Fruit fly (Drosophila melanogaster): Measurements from ENCODE around the gene NimC4.

The NimC4 gene

dm6 chr2L:14022130-14022735 is 25.1 kb upstream of the NimC4 start (continued):
- TF ChIP-seq Blimp-1 (GFP tag; optimal IDR thresholded peaks at IDR 0.05) (peak; percentile 5), CG8319 (GFP tag; optimal IDR thresholded peaks at IDR 0.05) (peak; percentile 2), CG32006 (GFP tag; optimal IDR thresholded peaks at IDR 0.05) (peak; percentile 95), Eip75B (GFP tag; optimal IDR thresholded peaks at IDR 0.05) (peak; percentile 56), Hr38 (GFP tag; optimal IDR thresholded peaks at IDR 0.05) (no peak), dsx (GFP tag; optimal IDR thresholded peaks at IDR 0.05; ENCODE audit: poor library complexity, severe bottlenecking) (peak; percentile 90), Sox14 (GFP tag; optimal IDR thresholded peaks at IDR 0.05) (peak; percentile 62), CG6808 (GFP tag; optimal IDR thresholded peaks at IDR 0.05) (peak; percentile 70), CG6792 (GFP tag; optimal IDR thresholded peaks at IDR 0.05) (peak; percentile 45), CG4318 (GFP tag; optimal IDR thresholded peaks at IDR 0.05) (peak; percentile 89), Hr4 (GFP tag; optimal IDR thresholded peaks at IDR 0.05) (peak; percentile 60), fd59A (GFP tag; optimal IDR thresholded peaks at IDR 0.05) (peak; percentile 63), Gug (GFP tag; IDR thresholded peaks at IDR 0.05) (peak; percentile 95), Sox102F (GFP tag; optimal IDR thresholded peaks at IDR 0.05) (peak; percentile 60), CG31627 (GFP tag; optimal IDR thresholded peaks at IDR 0.05) (peak; percentile 73), Sox15 (GFP tag; optimal IDR thresholded peaks at IDR 0.05) (no peak), ss (GFP tag; optimal IDR thresholded peaks at IDR 0.05) (peak; percentile 60 to 78), eg (GFP tag; IDR thresholded peaks at IDR 0.05) (peak; percentile 96), topi (GFP tag; optimal IDR thresholded peaks at IDR 0.05) (peak; percentile 31), cyc (GFP tag; optimal IDR thresholded peaks at IDR 0.05) (peak; percentile 55), CG3919 (GFP tag; optimal IDR thresholded peaks at IDR 0.05) (peak; percentile 77), Ets96B (tag; optimal IDR thresholded peaks at IDR 0.05) (peak; percentile 92), CG11762 (GFP tag; optimal IDR thresholded peaks at IDR 0.05; ENCODE audit: insufficient read depth) (peak; percentile 69), CG11294 (GFP tag; IDR thresholded peaks at IDR 0.05) (peak; percentile 93), CG10631 (GFP tag; optimal IDR thresholded peaks at IDR 0.05) (peak; percentile 93)

- no peak for TF ChIP-seq CG34406 (GFP tag; optimal IDR thresholded peaks at IDR 0.05)
- peak; percentile 17 for TF ChIP-seq achi (GFP tag; optimal IDR thresholded peaks at IDR 0.05)
- TF ChIP-seq eg (GFP tag; IDR thresholded peaks at IDR 0.05) = peak; percentile 3; the same call in 2 of the 3 replicates
- TF ChIP-seq CG4318 (GFP tag; optimal IDR thresholded peaks at IDR 0.05) = peak; percentile 60
- no peak for TF ChIP-seq CG6854 (GFP tag; optimal IDR thresholded peaks at IDR 0.05)
- TF ChIP-seq CG32006 (GFP tag; optimal IDR thresholded peaks at IDR 0.05) = peak; percentile 70
- TF ChIP-seq pdm3 (GFP tag; optimal IDR thresholded peaks at IDR 0.05) = peak; percentile 26
- peak; percentile 89 for TF ChIP-seq Eip78C (GFP tag)
- no peak for TF ChIP-seq CG8319 (GFP tag; optimal IDR thresholded peaks at IDR 0.05)
- TF ChIP-seq CG3032 (tag; optimal IDR thresholded peaks at IDR 0.05) = peak; percentile 47
- TF ChIP-seq Hr4 (GFP tag; optimal IDR thresholded peaks at IDR 0.05) = peak; percentile 57
- peak; percentile 35 for TF ChIP-seq OdsH (GFP tag; optimal IDR thresholded peaks at IDR 0.05)
- peak; percentile 34 for TF ChIP-seq Gug (GFP tag; IDR thresholded peaks at IDR 0.05)
- peak; percentile 47 for TF ChIP-seq Ets96B (tag; optimal IDR thresholded peaks at IDR 0.05)
- TF ChIP-seq CG31627 (GFP tag; optimal IDR thresholded peaks at IDR 0.05) = no peak
- TF ChIP-seq CG6276 (GFP tag; optimal IDR thresholded peaks at IDR 0.05) = peak; percentile 49
- peak; percentile 62 for TF ChIP-seq CG15336 (GFP tag; IDR thresholded peaks at IDR 0.05)
- peak; percentile 17 for TF ChIP-seq acj6 (GFP tag; optimal IDR thresholded peaks at IDR 0.05)
- peak in 1 of 2 experiments; percentile 21 for TF ChIP-seq salr (GFP tag; optimal IDR thresholded peaks at IDR 0.05)
- no peak for TF ChIP-seq CG8632 (GFP tag; optimal IDR thresholded peaks at IDR 0.05)
- TF ChIP-seq svp (GFP tag) = peak; percentile 87
- TF ChIP-seq CG6163 (GFP tag; IDR thresholded peaks at IDR 0.05) = peak; percentile 7
- TF ChIP-seq CG10631 (GFP tag; optimal IDR thresholded peaks at IDR 0.05) = peak; percentile 15
- TF ChIP-seq Met (GFP tag; optimal IDR thresholded peaks at IDR 0.05) = peak; percentile 2
- TF ChIP-seq CG8119 (GFP tag; IDR thresholded peaks at IDR 0.05) = peak; percentile 64; the same call in 2 of the 3 replicates
Observed at dm6 chr2L:14023136-14024050, 24.0 kb upstream of the NimC4 start.
